Fruit fly (Drosophila melanogaster): ENCODE data around the gene CG43732.

Gene CG43732

DNA sequence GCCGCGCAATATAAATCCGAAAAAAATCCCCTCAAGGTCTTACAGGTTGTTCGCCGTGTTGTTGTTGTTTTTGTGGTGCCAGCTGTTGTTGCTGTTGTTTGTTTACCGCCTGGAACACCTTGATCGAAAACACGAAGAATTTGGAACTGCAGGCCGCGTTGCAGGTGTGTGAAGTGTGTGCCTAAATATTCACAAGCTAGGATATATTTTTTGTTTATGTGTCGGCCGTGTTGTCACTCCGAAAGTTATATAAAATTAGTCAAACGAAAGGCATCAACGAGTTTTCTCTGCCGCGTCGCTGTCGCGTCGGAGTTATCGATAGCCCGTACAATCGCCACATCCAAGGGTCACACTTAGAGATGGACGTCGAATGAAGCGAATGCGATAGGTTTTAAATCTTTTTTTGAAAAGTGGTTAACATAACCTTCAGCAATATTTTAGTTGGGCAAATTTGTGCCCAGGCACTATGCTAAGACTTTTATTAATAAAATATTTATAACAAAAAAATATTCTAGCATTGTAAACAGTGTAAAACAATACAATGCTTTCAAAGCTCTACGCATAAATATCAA lies 21.6 kb upstream of the CG43732 start, which contains the start of gene Mpc1 (continued):
- TF ChIP-seq CG13296 (GFP tag; optimal IDR thresholded peaks at IDR 0.05) (no peak), zen (tag; optimal IDR thresholded peaks at IDR 0.05) (no peak), btn (GFP tag; optimal IDR thresholded peaks at IDR 0.05) (no peak), mirr (GFP tag; optimal IDR thresholded peaks at IDR 0.05) (peak; percentile 2), B-H2 (GFP tag; optimal IDR thresholded peaks at IDR 0.05) (peak; percentile 5), lab (GFP tag; optimal IDR thresholded peaks at IDR 0.05) (no peak), CG4282 (GFP tag; optimal IDR thresholded peaks at IDR 0.05) (no peak), run (tag; optimal IDR thresholded peaks at IDR 0.05) (no peak), Dref (GFP tag; IDR thresholded peaks at IDR 0.05) (peak; percentile 89), hbn (GFP tag; IDR thresholded peaks at IDR 0.05; ENCODE audit: partially characterized antibody) (peak; percentile 61), row (GFP tag; IDR thresholded peaks at IDR 0.05) (peak; percentile 86), az2 (GFP tag; optimal IDR thresholded peaks at IDR 0.05) (no peak), ro (GFP tag; IDR thresholded peaks at IDR 0.05) (no peak), ranshi (GFP tag; IDR thresholded peaks at IDR 0.05) (peak; percentile 25; the same call in 1 of the 2 replicates), CG4328 (GFP tag; optimal IDR thresholded peaks at IDR 0.05) (peak; percentile 19), emc (GFP tag; optimal IDR thresholded peaks at IDR 0.05) (no peak), CG7786 (GFP tag; optimal IDR thresholded peaks at IDR 0.05) (no peak), CG2889 (GFP tag; IDR thresholded peaks at IDR 0.05) (0 out of 3 replicates have a peak, but pooled peaks have one; percentile 26), CG8765 (GFP tag; IDR thresholded peaks at IDR 0.05) (no peak), CG17802 (tag; optimal IDR thresholded peaks at IDR 0.05) (no peak), amos (GFP tag; IDR thresholded peaks at IDR 0.05; ENCODE audit: partially characterized antibody) (peak; percentile 85; the same call in 1 of the 2 replicates), Xrp1 (GFP tag; IDR thresholded peaks at IDR 0.05) (peak; percentile 61), sqz (GFP tag; optimal IDR thresholded peaks at IDR 0.05) (peak; percentile 57), Adf1 (GFP tag; IDR thresholded peaks at IDR 0.05) (peak; percentile 99), D (optimal IDR thresholded peaks at IDR 0.05) (no peak), D (GFP tag; optimal IDR thresholded peaks at IDR 0.05) (no peak), inv (GFP tag; IDR thresholded peaks at IDR 0.05; ENCODE audit: partially characterized antibody) (peak; percentile 77), CG1603 (tag; optimal IDR thresholded peaks at IDR 0.05) (peak; percentile 19), CG12299 (tag; optimal IDR thresholded peaks at IDR 0.05) (no peak), otp (GFP tag; IDR thresholded peaks at IDR 0.05) (no peak), gt (GFP tag; IDR thresholded peaks at IDR 0.05) (no peak), CG6175 (GFP tag; IDR thresholded peaks at IDR 0.05) (no peak), CG8944 (GFP tag; optimal IDR thresholded peaks at IDR 0.05) (no peak), crc (GFP tag; optimal IDR thresholded peaks at IDR 0.05) (no peak), trh (GFP tag; optimal IDR thresholded peaks at IDR 0.05) (no peak), bbx (GFP tag; IDR thresholded peaks at IDR 0.05; ENCODE audit: partially characterized antibody) (peak; percentile 83), Fer3 (tag; optimal IDR thresholded peaks at IDR 0.05) (no peak), tx (GFP tag; optimal IDR thresholded peaks at IDR 0.05) (no peak), CG17361 (GFP tag; IDR thresholded peaks at IDR 0.05) (no peak; the same call in 2 of the 3 replicates), HLH54F (GFP tag; optimal IDR thresholded peaks at IDR 0.05) (no peak), H2.0 (GFP tag; IDR thresholded peaks at IDR 0.05) (no peak), nom (GFP tag; optimal IDR thresholded peaks at IDR 0.05) (peak; percentile 5), Antp (GFP tag; optimal IDR thresholded peaks at IDR 0.05) (no peak), fd96Cb (tag; optimal IDR thresholded peaks at IDR 0.05) (no peak), Meics (GFP tag; optimal IDR thresholded peaks at IDR 0.05) (no peak), wek (GFP tag; optimal IDR thresholded peaks at IDR 0.05) (peak; percentile 2), Oli (tag; optimal IDR thresholded peaks at IDR 0.05) (no peak), ash1 (GFP tag; optimal IDR thresholded peaks at IDR 0.05) (no peak), CG18599 (GFP tag; optimal IDR thresholded peaks at IDR 0.05) (peak; percentile 17), CG11695 (GFP tag; IDR thresholded peaks at IDR 0.05) (no peak), CG7357 (GFP tag; IDR thresholded peaks at IDR 0.05) (no peak)
